Fruit fly (Drosophila melanogaster) S2 (cell line): ENCODE results near the gene Rcd5.

Experiments used
- CG8478 ChIP-seq: fragments of >200 bp; optimal IDR thresholded peaks from 2 replicates; lab custom pipeline; 2018
- CTCF ChIP-seq, 2 experiments: fragments of >200 bp; optimal IDR thresholded peaks; 2 replicates each; lab custom pipeline; 2018

DNA sequence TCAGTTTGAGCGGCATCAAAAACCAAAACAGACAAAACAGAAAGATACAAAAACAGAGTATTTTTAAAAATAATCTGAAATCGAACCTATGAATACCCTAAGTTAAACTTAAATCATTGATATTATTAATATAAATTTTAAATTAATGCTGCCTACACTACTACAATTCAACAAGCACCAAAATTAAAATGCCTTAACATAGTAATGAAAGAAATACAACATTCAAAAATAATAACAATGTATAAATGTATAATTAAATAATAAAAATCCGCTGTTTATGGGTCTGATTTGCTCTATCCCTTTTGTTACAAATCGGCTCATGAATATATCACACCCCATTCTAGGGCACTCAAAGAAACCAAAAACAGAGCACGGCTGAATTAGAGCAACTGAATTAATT is 8.8 kb downstream of the Rcd5 start:
- TF ChIP-seq CG8478 (lab: Kevin White, UChicago) (no peak), CTCF (optimal IDR thresholded peaks at IDR 0.05; lab: Kevin White, UChicago) (no peak)
